Fruit fly (Drosophila melanogaster) whole organism, pupa: ENCODE data around the gene CG3246.

Source experiments
- CG15710 ChIP-seq: fragments of 200-800 bp; sonication (Bioruptor generic); optimal IDR thresholded peaks from 2 replicates; lab custom pipeline; 2018; ENCODE audit warnings: missing biosample characterization, mild to moderate bottlenecking, missing genetic modification characterization, moderate library complexity
- D1 ChIP-seq: fragments of 200-800 bp; sonication (Bioruptor generic); optimal IDR thresholded peaks from 2 replicates; lab custom pipeline; 2018; ENCODE audit warnings: missing biosample characterization, mild to moderate bottlenecking, missing genetic modification characterization, moderate library complexity
- EcR ChIP-seq: fragments of 200-800 bp; sonication (Bioruptor generic); optimal IDR thresholded peaks from 3 replicates; lab custom pipeline; 2019; ENCODE audit warnings: missing biosample characterization, missing genetic modification characterization, mild to moderate bottlenecking, moderate library complexity, missing genetic modification reagents

- TF ChIP-seq EcR (GFP tag; lab: Kevin White, UChicago) (no peak), D1 (tag; lab: Kevin White, UChicago) (no peak), CG15710 (no peak)
Measured at dm6 chr2L:3439502-3439901, 22.2 kb downstream of the CG3246 start.
